Worm (Caenorhabditis elegans) whole organism, L3 larva: ENCODE results near the gene R02D5.7.

Experiments
- daf-12 ChIP-seq: fragments of 150-350 bp; optimal IDR thresholded peaks from 2 replicates; lab custom pipeline; 2014; ENCODE audit warnings: missing biosample characterization, missing genetic modification reagents, missing genetic modification characterization
- egl-27 ChIP-seq: sonication (generic microtip); optimal IDR thresholded peaks from 4 replicates; lab custom pipeline; 2017; ENCODE audit warnings: missing biosample characterization, missing genetic modification reagents, missing genetic modification characterization
- fkh-10 ChIP-seq: sonication (generic microtip); optimal IDR thresholded peaks from 2 replicates; lab custom pipeline; 2017; ENCODE audit warnings: missing biosample characterization, missing genetic modification reagents, missing genetic modification characterization
- jun-1 ChIP-seq: fragments of 150-350 bp; optimal IDR thresholded peaks from 2 replicates; lab custom pipeline; 2014; ENCODE audit warnings: missing biosample characterization, missing genetic modification reagents, missing genetic modification characterization
- pha-4 ChIP-seq: fragments of 150-350 bp; optimal IDR thresholded peaks from 2 replicates; lab custom pipeline; 2014; ENCODE audit warnings: missing biosample characterization, missing genetic modification reagents, missing genetic modification characterization
- pqm-1 ChIP-seq: fragments of 150-350 bp; optimal IDR thresholded peaks from 2 replicates; lab custom pipeline; 2017; ENCODE audit warnings: missing biosample characterization, missing genetic modification characterization, inconsistent platforms
- sea-2 ChIP-seq: fragments of 150-350 bp; sonication (generic microtip); optimal IDR thresholded peaks from 4 replicates; lab custom pipeline; 2014; ENCODE audit warnings: missing biosample characterization, missing genetic modification reagents, missing genetic modification characterization
- skn-1 ChIP-seq: fragments of 150-350 bp; optimal IDR thresholded peaks from 2 replicates; lab custom pipeline; 2014; ENCODE audit warnings: missing biosample characterization, missing genetic modification characterization

- no peak for TF ChIP-seq pha-4 (tag; lab: Kevin White, UChicago)
- no peak for TF ChIP-seq sea-2 (GFP tag; lab: Kevin White, UChicago)
- no peak for TF ChIP-seq pqm-1 (tag; lab: Kevin White, UChicago)
- no peak for TF ChIP-seq jun-1 (tag; lab: Kevin White, UChicago)
- no peak for TF ChIP-seq fkh-10
- TF ChIP-seq egl-27 (tag; lab: Kevin White, UChicago), result no peak
- no peak for TF ChIP-seq daf-12 (tag; lab: Kevin White, UChicago)
- TF ChIP-seq skn-1 (tag; lab: Kevin White, UChicago), result no peak
These were observed 12.4 kb upstream of the R02D5.7 start for ce11 chrV:14493665-14494064.
